Worm (Caenorhabditis elegans) whole organism, midembryonic: ENCODE data around the gene F27E5.3.

Experiments
- T22C8.4 ChIP-seq: fragments of 200-800 bp; sonication (Bioruptor generic); IDR thresholded peaks from 2 replicates; pipeline ENCODE4 v1.3.6; 2022; ENCODE audit warnings: missing genetic modification characterization, missing compliant biosample characterization
- cog-1 ChIP-seq: sonication (generic microtip); optimal IDR thresholded peaks from 2 replicates; lab custom pipeline; 2016; ENCODE audit warnings: missing genetic modification characterization, missing compliant biosample characterization
- flt-1 ChIP-seq: fragments of 200-800 bp; sonication (Bioruptor generic); IDR thresholded peaks from 2 replicates; pipeline ENCODE4 v1.3.6; 2022; ENCODE audit warnings: missing genetic modification characterization, missing compliant biosample characterization
- klf-2 ChIP-seq: fragments of 200-800 bp; sonication (Bioruptor generic); conservative IDR thresholded peaks from 2 replicates; pipeline ENCODE4 v1.3.6; 2022; ENCODE audit warnings: missing genetic modification reagents, missing genetic modification characterization, missing compliant biosample characterization
- med-1 ChIP-seq: sonication (generic microtip); optimal IDR thresholded peaks from 2 replicates; lab custom pipeline; 2017; ENCODE audit warnings: missing genetic modification characterization, mild to moderate bottlenecking, missing compliant biosample characterization, antibody characterized with exemption, missing genetic modification reagents; ENCODE audit not compliant: insufficient read depth
- ztf-23 ChIP-seq: fragments of 200-800 bp; sonication (Bioruptor generic); IDR thresholded peaks from 2 replicates; pipeline ENCODE4 v1.3.6; 2022; ENCODE audit warnings: missing genetic modification reagents, missing genetic modification characterization, missing compliant biosample characterization

DNA sequence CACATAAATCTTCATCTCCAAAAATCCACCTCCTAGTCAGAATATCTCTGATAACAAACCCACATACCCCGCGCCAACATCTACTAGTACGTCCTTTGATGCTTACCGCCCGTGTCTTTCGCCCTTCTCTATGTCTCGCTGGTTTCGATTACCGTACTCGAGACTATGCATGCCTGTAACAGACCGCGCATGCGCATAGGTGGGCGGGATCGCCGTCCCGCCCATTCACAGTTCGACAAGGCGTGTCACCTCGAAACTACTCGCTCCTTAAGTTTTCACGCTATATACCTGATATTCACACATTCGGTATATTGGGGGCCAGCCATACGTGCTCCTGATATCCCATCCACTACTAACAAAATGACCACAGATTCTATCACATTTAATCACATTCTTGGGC lies 2.5 kb upstream of the F27E5.3 start, which contains the start of gene pax-3:
- no peak for TF ChIP-seq med-1 (GFP tag; lab: Kevin White, UChicago)
- no peak for TF ChIP-seq cog-1 (tag; lab: Kevin White, UChicago)
- TF ChIP-seq klf-2 (GFP tag; lab: Robert Waterston, UW) = no peak
- no peak for TF ChIP-seq flt-1
- TF ChIP-seq T22C8.4 = no peak
- no peak for TF ChIP-seq ztf-23 (GFP tag; lab: Robert Waterston, UW)
